Fruit fly (Drosophila melanogaster) whole organism, embryonic: Measurements from ENCODE around the gene ATP7.
A peak's percentile ranks its signal among the peaks of the same experiment; 100 is the strongest.

Experiments used
- ATbp ChIP-seq: fragments of 200-800 bp; sonication (Bioruptor generic); optimal IDR thresholded peaks from 2 replicates; lab custom pipeline; 2017; ENCODE audit warnings: missing biosample characterization, mild to moderate bottlenecking, missing genetic modification characterization, missing genetic modification reagents
- B-H2 ChIP-seq: fragments of 200-800 bp; sonication (Bioruptor generic); optimal IDR thresholded peaks from 2 replicates; lab custom pipeline; 2018; ENCODE audit warnings: missing biosample characterization, mild to moderate bottlenecking, missing genetic modification characterization
- CG11085 ChIP-seq: fragments of 200-800 bp; sonication (Bioruptor generic); IDR thresholded peaks from 2 replicates; pipeline ENCODE4 v1.3.6; 2022; ENCODE audit warnings: missing biosample characterization, missing genetic modification characterization
- CG12155 ChIP-seq: fragments of 200-800 bp; sonication (Bioruptor generic); optimal IDR thresholded peaks from 3 replicates; lab custom pipeline; 2016; ENCODE audit warnings: missing biosample characterization, missing genetic modification characterization
- CG12219 ChIP-seq: fragments of 200-800 bp; sonication (Bioruptor generic); optimal IDR thresholded peaks from 3 replicates; lab custom pipeline; 2018; ENCODE audit warnings: missing biosample characterization, mild to moderate bottlenecking, missing genetic modification characterization
- CG13424 ChIP-seq: fragments of 200-800 bp; sonication (Bioruptor generic); optimal IDR thresholded peaks from 2 replicates; lab custom pipeline; 2019; ENCODE audit warnings: missing biosample characterization, mild to moderate bottlenecking, missing genetic modification characterization, moderate library complexity
- CG14050 ChIP-seq: fragments of 200-800 bp; sonication (Bioruptor generic); IDR thresholded peaks from 3 replicates; pipeline ENCODE4 v1.3.6; 2022; ENCODE audit warnings: missing biosample characterization, missing genetic modification characterization
- CG14965 ChIP-seq: fragments of 200-800 bp; sonication (Bioruptor generic); optimal IDR thresholded peaks from 2 replicates; lab custom pipeline; 2016; ENCODE audit warnings: missing biosample characterization, missing genetic modification characterization, borderline replicate concordance
- CG15011 ChIP-seq: fragments of 200-800 bp; sonication (Bioruptor generic); optimal IDR thresholded peaks from 3 replicates; lab custom pipeline; 2018; ENCODE audit warnings: missing biosample characterization, mild to moderate bottlenecking, missing genetic modification characterization
- CG15601 ChIP-seq: fragments of 200-800 bp; sonication (Bioruptor generic); optimal IDR thresholded peaks from 3 replicates; lab custom pipeline; 2019; ENCODE audit warnings: missing biosample characterization, mild to moderate bottlenecking, missing genetic modification characterization, moderate library complexity
- CG17385 ChIP-seq: fragments of 200-800 bp; sonication (Bioruptor generic); optimal IDR thresholded peaks from 3 replicates; lab custom pipeline; 2018; ENCODE audit warnings: missing biosample characterization, mild to moderate bottlenecking, missing genetic modification characterization
- CG17568 ChIP-seq: fragments of 200-800 bp; sonication (Bioruptor generic); optimal IDR thresholded peaks from 2 replicates; lab custom pipeline; 2018; ENCODE audit warnings: missing biosample characterization, mild to moderate bottlenecking, missing genetic modification characterization, moderate library complexity
- CG1832 ChIP-seq: fragments of 200-800 bp; sonication (Bioruptor generic); optimal IDR thresholded peaks from 2 replicates; lab custom pipeline; 2017; ENCODE audit warnings: missing biosample characterization, mild to moderate bottlenecking, missing genetic modification characterization, inconsistent platforms
- CG2678 ChIP-seq: fragments of 200-800 bp; sonication (Bioruptor generic); optimal IDR thresholded peaks from 3 replicates; lab custom pipeline; 2019; ENCODE audit warnings: missing biosample characterization, mild to moderate bottlenecking, missing genetic modification characterization, moderate library complexity
- CG31224 ChIP-seq: fragments of 200-800 bp; sonication (Bioruptor generic); IDR thresholded peaks from 2 replicates; pipeline ENCODE4 v1.3.6; 2022; ENCODE audit warnings: missing biosample characterization, missing genetic modification characterization
- CG31441 ChIP-seq: fragments of 200-800 bp; sonication (Bioruptor generic); IDR thresholded peaks from 2 replicates; pipeline ENCODE4 v1.3.6; 2022; ENCODE audit warnings: missing biosample characterization, missing genetic modification characterization
- CG5180 ChIP-seq: fragments of 200-800 bp; sonication (Bioruptor generic); optimal IDR thresholded peaks from 3 replicates; lab custom pipeline; 2017; ENCODE audit warnings: missing biosample characterization, missing genetic modification characterization, mild to moderate bottlenecking, moderate library complexity, missing genetic modification reagents
- CG6254 ChIP-seq: fragments of 200-800 bp; sonication (Bioruptor generic); optimal IDR thresholded peaks from 3 replicates; lab custom pipeline; 2017; ENCODE audit warnings: mild to moderate bottlenecking, missing biosample characterization, missing genetic modification reagents, missing genetic modification characterization
- CG8765 ChIP-seq: fragments of 200-800 bp; sonication (Bioruptor generic); IDR thresholded peaks from 2 replicates; pipeline ENCODE4 v1.3.6; 2022; ENCODE audit warnings: missing biosample characterization, missing genetic modification characterization
- CG9797 ChIP-seq: fragments of 200-800 bp; sonication (Bioruptor generic); optimal IDR thresholded peaks from 3 replicates; lab custom pipeline; 2018; ENCODE audit warnings: missing biosample characterization, mild to moderate bottlenecking, missing genetic modification characterization
- CG9876 ChIP-seq: fragments of 200-800 bp; sonication (Bioruptor generic); optimal IDR thresholded peaks from 2 replicates; lab custom pipeline; 2016; ENCODE audit warnings: missing biosample characterization, missing genetic modification characterization
- Chrac-16 ChIP-seq: fragments of 200-800 bp; sonication (Bioruptor generic); optimal IDR thresholded peaks from 3 replicates; lab custom pipeline; 2016; ENCODE audit warnings: missing biosample characterization, missing genetic modification characterization
- Dip3 ChIP-seq: fragments of 200-800 bp; sonication (Bioruptor generic); optimal IDR thresholded peaks from 3 replicates; lab custom pipeline; 2016; ENCODE audit warnings: missing biosample characterization, missing genetic modification characterization
- Eip74EF ChIP-seq, 2 experiments: fragments of 200-800 bp in 1 of 2; fragments of >200 bp in 1 of 2; sonication (Bioruptor generic) in 1 of 2; optimal IDR thresholded peaks; 2 replicates each; lab custom pipeline; 2017 to 2019; ENCODE audit warnings: missing biosample characterization in 2 of 2, missing genetic modification characterization in 2 of 2, mild to moderate bottlenecking in 1 of 2, moderate library complexity in 1 of 2
- Lim3 ChIP-seq: fragments of 200-800 bp; sonication (Bioruptor generic); IDR thresholded peaks from 2 replicates; pipeline ENCODE4 v1.3.6; 2022; ENCODE audit warnings: missing biosample characterization, missing genetic modification characterization
- Max ChIP-seq: fragments of 200-800 bp; sonication (Bioruptor generic); optimal IDR thresholded peaks from 2 replicates; lab custom pipeline; 2016; ENCODE audit warnings: missing biosample characterization, mild to moderate bottlenecking, missing genetic modification characterization
- Med ChIP-seq: fragments of 200-800 bp; sonication (Bioruptor generic); peaks from one replicate; lab custom pipeline; 2016; ENCODE audit warnings: missing biosample characterization, missing genetic modification characterization, mild to moderate bottlenecking, inconsistent platforms, moderate library complexity
- Sox102F ChIP-seq: fragments of 200-800 bp; sonication (Bioruptor generic); optimal IDR thresholded peaks from 2 replicates; lab custom pipeline; 2018; ENCODE audit warnings: missing biosample characterization, mild to moderate bottlenecking, missing genetic modification characterization, moderate library complexity
- Tbp ChIP-seq: fragments of >200 bp; optimal IDR thresholded peaks from 2 replicates; lab custom pipeline; 2018; ENCODE audit warnings: missing biosample characterization, missing genetic modification characterization
- Xbp1 ChIP-seq: fragments of 200-800 bp; sonication (Bioruptor generic); optimal IDR thresholded peaks from 3 replicates; lab custom pipeline; 2016; ENCODE audit warnings: missing biosample characterization, mild to moderate bottlenecking, missing genetic modification characterization
- Xrp1 ChIP-seq: fragments of 200-800 bp; sonication (Bioruptor generic); IDR thresholded peaks from 2 replicates; pipeline ENCODE4 v1.3.6; 2022; ENCODE audit warnings: missing biosample characterization, missing genetic modification characterization
- br ChIP-seq: fragments of >200 bp; optimal IDR thresholded peaks from 2 replicates; lab custom pipeline; 2017
- bsh ChIP-seq, 2 experiments: fragments of 200-800 bp; sonication (Bioruptor generic); optimal IDR thresholded peaks; 2 replicates each; lab custom pipeline; 2017 to 2018; ENCODE audit warnings: mild to moderate bottlenecking in 2 of 2, missing biosample characterization in 2 of 2, missing genetic modification characterization in 2 of 2, moderate library complexity in 1 of 2
- btn ChIP-seq: fragments of 200-800 bp; sonication (Bioruptor generic); optimal IDR thresholded peaks from 2 replicates; lab custom pipeline; 2016; ENCODE audit warnings: missing biosample characterization, missing genetic modification characterization
- caup ChIP-seq: fragments of 200-800 bp; sonication (Bioruptor generic); optimal IDR thresholded peaks from 3 replicates; lab custom pipeline; 2017; ENCODE audit warnings: missing biosample characterization, mild to moderate bottlenecking, missing genetic modification characterization, moderate library complexity; ENCODE audit not compliant: severe bottlenecking
- cg ChIP-seq: fragments of 200-800 bp; sonication (Bioruptor generic); optimal IDR thresholded peaks from 3 replicates; lab custom pipeline; 2019; ENCODE audit warnings: missing biosample characterization, mild to moderate bottlenecking, missing genetic modification characterization, moderate library complexity
- danr ChIP-seq: fragments of 200-800 bp; sonication (Bioruptor generic); IDR thresholded peaks from 2 replicates; pipeline ENCODE4 v1.3.6; 2022; ENCODE audit warnings: missing biosample characterization, missing genetic modification characterization
- gce ChIP-seq: fragments of 200-800 bp; sonication (Bioruptor generic); IDR thresholded peaks from 3 replicates; pipeline ENCODE4 v1.3.6; 2022; ENCODE audit warnings: missing biosample characterization, missing genetic modification characterization
- ken ChIP-seq: fragments of 200-800 bp; sonication (Bioruptor generic); IDR thresholded peaks from 3 replicates; pipeline ENCODE4 v1.3.6; 2022; ENCODE audit warnings: missing biosample characterization, missing genetic modification characterization
- maf-S ChIP-seq: fragments of 200-800 bp; sonication (Bioruptor generic); optimal IDR thresholded peaks from 2 replicates; lab custom pipeline; 2016; ENCODE audit warnings: missing biosample characterization, missing genetic modification characterization
- nmo ChIP-seq: fragments of 200-800 bp; sonication (Bioruptor generic); optimal IDR thresholded peaks from 2 replicates; lab custom pipeline; 2018; ENCODE audit warnings: missing biosample characterization, mild to moderate bottlenecking, missing genetic modification characterization, moderate library complexity
- odd ChIP-seq: fragments of 200-800 bp; sonication (Bioruptor generic); optimal IDR thresholded peaks from 2 replicates; lab custom pipeline; 2017; ENCODE audit warnings: missing biosample characterization, mild to moderate bottlenecking, missing genetic modification characterization
- so ChIP-seq: fragments of 200-800 bp; sonication (Bioruptor generic); IDR thresholded peaks from 3 replicates; pipeline ENCODE4 v1.3.6; 2022; ENCODE audit warnings: missing biosample characterization, missing genetic modification characterization
- sr ChIP-seq: fragments of 200-800 bp; sonication (Bioruptor generic); IDR thresholded peaks from 3 replicates; pipeline ENCODE4 v1.3.6; 2022; ENCODE audit warnings: missing biosample characterization, missing genetic modification characterization
- toy ChIP-seq: fragments of 200-800 bp; sonication (Bioruptor generic); IDR thresholded peaks from 2 replicates; pipeline ENCODE4 v1.3.6; 2022; ENCODE audit warnings: missing biosample characterization, missing genetic modification characterization
- ttk ChIP-seq: fragments of 200-800 bp; sonication (Bioruptor generic); IDR thresholded peaks from 2 replicates; pipeline ENCODE4 v2.1.2; 2022; ENCODE audit warnings: missing biosample characterization, missing genetic modification characterization
- unpg ChIP-seq: fragments of 200-800 bp; sonication (Bioruptor generic); optimal IDR thresholded peaks from 3 replicates; lab custom pipeline; 2018; ENCODE audit warnings: missing biosample characterization, mild to moderate bottlenecking, missing genetic modification characterization, moderate library complexity
- vvl ChIP-seq: fragments of 200-800 bp; sonication (Bioruptor generic); IDR thresholded peaks from 2 replicates; pipeline ENCODE4 v1.3.6; 2022; ENCODE audit warnings: missing biosample characterization, missing genetic modification characterization
- zen ChIP-seq: fragments of 200-800 bp; sonication (Bioruptor generic); optimal IDR thresholded peaks from 3 replicates; lab custom pipeline; 2018; ENCODE audit warnings: missing biosample characterization, mild to moderate bottlenecking, missing genetic modification characterization, moderate library complexity

The ATP7 gene

dm6 chrX:11841702-11842378, 13.0 kb upstream of the ATP7 start (continued):
- TF ChIP-seq ATbp (peak; percentile 28), CG31224 (GFP tag; lab: Robert Waterston, UW) (no peak), CG31441 (GFP tag; lab: Robert Waterston, UW) (peak; percentile 69), CG6254 (GFP tag; lab: Kevin White, UChicago) (no peak), Sox102F (peak; percentile 70), CG17568 (GFP tag; lab: Kevin White, UChicago) (no peak), caup (GFP tag; lab: Kevin White, UChicago) (no peak), sr (GFP tag; lab: Robert Waterston, UW) (no peak), Xrp1 (GFP tag; lab: Robert Waterston, UW) (no peak), ken (GFP tag; lab: Robert Waterston, UW) (no peak), CG12219 (no peak), unpg (peak; percentile 22), Dip3 (no peak), Eip74EF (GFP tag; optimal IDR thresholded peaks at IDR 0.05; lab: Kevin White, UChicago) (peak in 1 of 2 experiments; percentile 53), CG17385 (GFP tag; lab: Kevin White, UChicago) (no peak), CG13424 (peak; percentile 31), toy (no peak), Tbp (GFP tag; lab: Kevin White, UChicago) (no peak), nmo (GFP tag; lab: Kevin White, UChicago) (peak; percentile 43), B-H2 (GFP tag; lab: Kevin White, UChicago) (no peak), CG14050 (GFP tag; lab: Robert Waterston, UW) (no peak), CG14965 (no peak), so (GFP tag; lab: Robert Waterston, UW) (no peak), CG2678 (tag; lab: Kevin White, UChicago) (peak; percentile 51), Chrac-16 (GFP tag; lab: Kevin White, UChicago) (no peak), CG5180 (no peak)
- TF ChIP-seq, all 482 proteins: peak for 43

dm6 chrX:11846049-11846718, 8.6 kb upstream of the ATP7 start, which contains the start of gene CG15740:
CG15740 (minus strand) TSS chrX:11846099.
- TF ChIP-seq CG1832 (GFP tag; lab: Kevin White, UChicago): no peak
- no peak for TF ChIP-seq maf-S
- TF ChIP-seq Xbp1 (GFP tag; lab: Kevin White, UChicago): peak; percentile 45
- no peak for TF ChIP-seq Max
- TF ChIP-seq btn (GFP tag; lab: Kevin White, UChicago): no peak
- TF ChIP-seq CG9876: no peak
- no peak for TF ChIP-seq zen (tag; lab: Kevin White, UChicago)
- 0 out of 2 replicates have a peak, but pooled peaks have one; percentile 10 for TF ChIP-seq Lim3
- TF ChIP-seq CG15601 (tag; lab: Kevin White, UChicago): no peak
- no peak for TF ChIP-seq CG9797 (GFP tag; lab: Kevin White, UChicago)
- TF ChIP-seq ttk (GFP tag; lab: Robert Waterston, UW): peak; percentile 58; the same call in 1 of the 2 replicates
- no peak for TF ChIP-seq cg (GFP tag; lab: Kevin White, UChicago)
- peak; percentile 84 for TF ChIP-seq Med (GFP tag; lab: Kevin White, UChicago)
- TF ChIP-seq CG8765 (GFP tag; lab: Robert Waterston, UW): no peak
- no peak for TF ChIP-seq CG11085 (GFP tag; lab: Robert Waterston, UW)
- TF ChIP-seq danr: peak; percentile 53; the same call in 1 of the 2 replicates
- TF ChIP-seq vvl (GFP tag; lab: Robert Waterston, UW): peak; percentile 52
- peak; percentile 39; the same call in 1 of the 2 replicates for TF ChIP-seq Xrp1 (GFP tag; lab: Robert Waterston, UW)
- no peak for TF ChIP-seq br (lab: Kevin White, UChicago)
- no peak for TF ChIP-seq gce (GFP tag; lab: Robert Waterston, UW)
- TF ChIP-seq odd: no peak
- TF ChIP-seq bsh (GFP tag; optimal IDR thresholded peaks at IDR 0.05; lab: Kevin White, UChicago): no peak
- no peak for TF ChIP-seq CG12155 (GFP tag; lab: Kevin White, UChicago)
- no peak for TF ChIP-seq CG15011 (GFP tag; lab: Kevin White, UChicago)
